Worm (Caenorhabditis elegans): ENCODE measurements around the gene Y38F1A.4.

- no peak for TF ChIP-seq T26A8.4 (GFP tag; IDR thresholded peaks at IDR 0.05)
- no peak for TF ChIP-seq ama-1 (optimal IDR thresholded peaks at IDR 0.05)
- no peak for TF ChIP-seq nhr-237 (tag; optimal IDR thresholded peaks at IDR 0.05)
- TF ChIP-seq spr-1 (tag; optimal IDR thresholded peaks at IDR 0.05): no peak
- TF ChIP-seq skn-1 (tag; optimal IDR thresholded peaks at IDR 0.05): no peak
- TF ChIP-seq aly-2 (tag; optimal IDR thresholded peaks at IDR 0.05): no peak
- TF ChIP-seq egl-43 (GFP tag; IDR thresholded peaks at IDR 0.05): no peak
- TF ChIP-seq zip-2 (tag; optimal IDR thresholded peaks at IDR 0.05): no peak
- TF ChIP-seq F37D6.2 (tag; optimal IDR thresholded peaks at IDR 0.05): no peak
Observed at ce11 chrII:13007717-13008461, 38.4 kb upstream of the Y38F1A.4 start, which contains the start of gene oig-2.

Measured in whole organism, L4 larva.